Fruit fly (Drosophila melanogaster) whole organism, prepupa: ENCODE data around the gene eIF2gamma.

ENCODE experiments used
- CG10631 ChIP-seq: fragments of 200-800 bp; sonication (Bioruptor generic); optimal IDR thresholded peaks from 2 replicates; lab custom pipeline; 2016; ENCODE audit warnings: missing biosample characterization, missing genetic modification characterization
- CG10669 ChIP-seq: fragments of 200-800 bp; sonication (Bioruptor generic); optimal IDR thresholded peaks from 3 replicates; lab custom pipeline; 2018; ENCODE audit warnings: missing biosample characterization, mild to moderate bottlenecking, missing genetic modification characterization, moderate library complexity
- CG11294 ChIP-seq: fragments of 200-800 bp; sonication (Bioruptor generic); IDR thresholded peaks from 2 replicates; pipeline ENCODE4 v1.3.6; 2022; ENCODE audit warnings: missing biosample characterization, missing genetic modification characterization
- CG11902 ChIP-seq: fragments of 200-800 bp; sonication (Bioruptor generic); optimal IDR thresholded peaks from 3 replicates; lab custom pipeline; 2016; ENCODE audit warnings: missing biosample characterization, missing genetic modification characterization
- CG15336 ChIP-seq: fragments of 200-800 bp; sonication (Bioruptor generic); IDR thresholded peaks from 2 replicates; pipeline ENCODE4 v1.3.6; 2022; ENCODE audit warnings: missing biosample characterization, missing genetic modification characterization
- CG1621 ChIP-seq: fragments of 200-800 bp; sonication (Bioruptor generic); optimal IDR thresholded peaks from 3 replicates; lab custom pipeline; 2018; ENCODE audit warnings: missing biosample characterization, mild to moderate bottlenecking, missing genetic modification characterization
- CG16779 ChIP-seq: fragments of 200-800 bp; sonication (Bioruptor generic); optimal IDR thresholded peaks from 3 replicates; lab custom pipeline; 2017; ENCODE audit warnings: missing biosample characterization, mild to moderate bottlenecking, missing genetic modification characterization
- CG31627 ChIP-seq: fragments of 200-800 bp; sonication (Bioruptor generic); optimal IDR thresholded peaks from 3 replicates; lab custom pipeline; 2016; ENCODE audit warnings: missing biosample characterization, missing genetic modification characterization
- CG34406 ChIP-seq: fragments of 200-800 bp; sonication (Bioruptor generic); optimal IDR thresholded peaks from 3 replicates; lab custom pipeline; 2016; ENCODE audit warnings: missing biosample characterization, missing genetic modification characterization
- CG3919 ChIP-seq: fragments of 200-800 bp; sonication (Bioruptor generic); optimal IDR thresholded peaks from 3 replicates; lab custom pipeline; 2016; ENCODE audit warnings: missing biosample characterization, missing genetic modification characterization
- CG4318 ChIP-seq: fragments of 200-800 bp; sonication (Bioruptor generic); optimal IDR thresholded peaks from 3 replicates; lab custom pipeline; 2017; ENCODE audit warnings: missing biosample characterization, mild to moderate bottlenecking, missing genetic modification characterization
- CG6163 ChIP-seq: fragments of 200-800 bp; sonication (Bioruptor generic); IDR thresholded peaks from 3 replicates; pipeline ENCODE4 v1.3.6; 2022; ENCODE audit warnings: missing biosample characterization, missing genetic modification characterization
- CG6276 ChIP-seq: fragments of 200-800 bp; sonication (Bioruptor generic); optimal IDR thresholded peaks from 2 replicates; lab custom pipeline; 2017; ENCODE audit warnings: missing biosample characterization, mild to moderate bottlenecking, missing genetic modification characterization
- CG6792 ChIP-seq: fragments of 200-800 bp; sonication (Bioruptor generic); optimal IDR thresholded peaks from 3 replicates; lab custom pipeline; 2016; ENCODE audit warnings: missing biosample characterization, missing genetic modification characterization
- CG6854 ChIP-seq: fragments of 200-800 bp; sonication (Bioruptor generic); optimal IDR thresholded peaks from 2 replicates; lab custom pipeline; 2017; ENCODE audit warnings: missing biosample characterization, mild to moderate bottlenecking, missing genetic modification characterization
- CG7368 ChIP-seq: fragments of 200-800 bp; sonication (Bioruptor generic); optimal IDR thresholded peaks from 3 replicates; lab custom pipeline; 2016; ENCODE audit warnings: missing biosample characterization, missing genetic modification characterization
- CG8119 ChIP-seq: fragments of 200-800 bp; sonication (Bioruptor generic); IDR thresholded peaks from 3 replicates; pipeline ENCODE4 v1.3.6; 2022; ENCODE audit warnings: missing biosample characterization, missing genetic modification characterization
- CG8319 ChIP-seq: fragments of 200-800 bp; sonication (Bioruptor generic); optimal IDR thresholded peaks from 3 replicates; lab custom pipeline; 2016; ENCODE audit warnings: missing biosample characterization, missing genetic modification characterization
- CG8632 ChIP-seq: fragments of 200-800 bp; sonication (Bioruptor generic); optimal IDR thresholded peaks from 3 replicates; lab custom pipeline; 2016; ENCODE audit warnings: missing biosample characterization, missing genetic modification characterization
- CG9139 ChIP-seq: fragments of 200-800 bp; sonication (Bioruptor generic); optimal IDR thresholded peaks from 3 replicates; lab custom pipeline; 2017; ENCODE audit warnings: missing biosample characterization, mild to moderate bottlenecking, missing genetic modification characterization
- Eip75B ChIP-seq: fragments of 200-800 bp; sonication (Bioruptor generic); optimal IDR thresholded peaks from 3 replicates; lab custom pipeline; 2016; ENCODE audit warnings: missing biosample characterization, missing genetic modification characterization
- Eip78C ChIP-seq: fragments of 200-800 bp; sonication (Bioruptor generic); peaks from one replicate; lab custom pipeline; 2016; ENCODE audit warnings: missing biosample characterization, missing genetic modification characterization
- Ets21C ChIP-seq: fragments of 200-800 bp; sonication (Bioruptor generic); optimal IDR thresholded peaks from 3 replicates; lab custom pipeline; 2016; ENCODE audit warnings: missing biosample characterization, missing genetic modification characterization
- Gug ChIP-seq: fragments of 200-800 bp; sonication (Bioruptor generic); IDR thresholded peaks from 2 replicates; pipeline ENCODE4 v1.3.6; 2022; ENCODE audit warnings: missing biosample characterization, missing genetic modification characterization
- Lpt ChIP-seq: fragments of 200-800 bp; sonication (Bioruptor generic); optimal IDR thresholded peaks from 3 replicates; lab custom pipeline; 2016; ENCODE audit warnings: missing biosample characterization, missing genetic modification characterization
- Met ChIP-seq: fragments of 200-800 bp; sonication (Bioruptor generic); optimal IDR thresholded peaks from 3 replicates; lab custom pipeline; 2016; ENCODE audit warnings: missing biosample characterization, missing genetic modification characterization
- OdsH ChIP-seq: fragments of 200-800 bp; sonication (Bioruptor generic); optimal IDR thresholded peaks from 3 replicates; lab custom pipeline; 2016; ENCODE audit warnings: missing biosample characterization, missing genetic modification characterization
- Smox ChIP-seq: fragments of 200-800 bp; sonication (Bioruptor generic); optimal IDR thresholded peaks from 3 replicates; lab custom pipeline; 2016; ENCODE audit warnings: missing biosample characterization, missing genetic modification characterization
- Sox102F ChIP-seq: fragments of 200-800 bp; sonication (Bioruptor generic); optimal IDR thresholded peaks from 2 replicates; lab custom pipeline; 2016; ENCODE audit warnings: missing biosample characterization, mild to moderate bottlenecking, missing genetic modification characterization
- Sox14 ChIP-seq: fragments of 200-800 bp; sonication (Bioruptor generic); optimal IDR thresholded peaks from 3 replicates; lab custom pipeline; 2016; ENCODE audit warnings: missing biosample characterization, missing genetic modification characterization
- Sox15 ChIP-seq: fragments of 200-800 bp; sonication (Bioruptor generic); optimal IDR thresholded peaks from 3 replicates; lab custom pipeline; 2016; ENCODE audit warnings: missing biosample characterization, missing genetic modification characterization
- achi ChIP-seq: fragments of 200-800 bp; sonication (Bioruptor generic); optimal IDR thresholded peaks from 3 replicates; lab custom pipeline; 2016; ENCODE audit warnings: missing biosample characterization, missing genetic modification characterization
- acj6 ChIP-seq: fragments of 200-800 bp; sonication (Bioruptor generic); optimal IDR thresholded peaks from 3 replicates; lab custom pipeline; 2016; ENCODE audit warnings: missing biosample characterization, missing genetic modification characterization
- dsx ChIP-seq: fragments of 200-800 bp; optimal IDR thresholded peaks from 3 replicates; lab custom pipeline; 2019; ENCODE audit warnings: missing biosample characterization, mild to moderate bottlenecking, missing genetic modification characterization, moderate library complexity; ENCODE audit not compliant: poor library complexity, severe bottlenecking
- esn ChIP-seq: fragments of 200-800 bp; sonication (Bioruptor generic); optimal IDR thresholded peaks from 2 replicates; lab custom pipeline; 2016; ENCODE audit warnings: missing biosample characterization, mild to moderate bottlenecking, missing genetic modification characterization, moderate library complexity
- fd85E ChIP-seq: fragments of 200-800 bp; sonication (Bioruptor generic); optimal IDR thresholded peaks from 3 replicates; lab custom pipeline; 2016; ENCODE audit warnings: missing biosample characterization, missing genetic modification characterization
- fkh ChIP-seq: fragments of 200-800 bp; sonication (Bioruptor generic); optimal IDR thresholded peaks from 3 replicates; lab custom pipeline; 2017; ENCODE audit warnings: missing biosample characterization, mild to moderate bottlenecking, missing genetic modification characterization, moderate library complexity
- lz ChIP-seq: fragments of 200-800 bp; sonication (Bioruptor generic); optimal IDR thresholded peaks from 3 replicates; lab custom pipeline; 2016; ENCODE audit warnings: missing biosample characterization, missing genetic modification characterization
- net ChIP-seq: fragments of 200-800 bp; sonication (Bioruptor generic); optimal IDR thresholded peaks from 3 replicates; lab custom pipeline; 2016; ENCODE audit warnings: missing biosample characterization, missing genetic modification characterization
- pdm3 ChIP-seq: fragments of 200-800 bp; sonication (Bioruptor generic); optimal IDR thresholded peaks from 3 replicates; lab custom pipeline; 2016; ENCODE audit warnings: missing biosample characterization, missing genetic modification characterization
- spab ChIP-seq: fragments of 200-800 bp; sonication (Bioruptor generic); optimal IDR thresholded peaks from 2 replicates; lab custom pipeline; 2017; ENCODE audit warnings: missing biosample characterization, mild to moderate bottlenecking, missing genetic modification characterization, missing genetic modification reagents
- ss ChIP-seq, 2 experiments: fragments of 200-800 bp; sonication (Bioruptor generic); optimal IDR thresholded peaks; 2 replicates in 1 of 2; 3 replicates in 1 of 2; lab custom pipeline; 2017 to 2018; ENCODE audit warnings: mild to moderate bottlenecking in 2 of 2, missing biosample characterization in 2 of 2, missing genetic modification characterization in 2 of 2, moderate library complexity in 1 of 2

The eIF2gamma gene

DNA sequence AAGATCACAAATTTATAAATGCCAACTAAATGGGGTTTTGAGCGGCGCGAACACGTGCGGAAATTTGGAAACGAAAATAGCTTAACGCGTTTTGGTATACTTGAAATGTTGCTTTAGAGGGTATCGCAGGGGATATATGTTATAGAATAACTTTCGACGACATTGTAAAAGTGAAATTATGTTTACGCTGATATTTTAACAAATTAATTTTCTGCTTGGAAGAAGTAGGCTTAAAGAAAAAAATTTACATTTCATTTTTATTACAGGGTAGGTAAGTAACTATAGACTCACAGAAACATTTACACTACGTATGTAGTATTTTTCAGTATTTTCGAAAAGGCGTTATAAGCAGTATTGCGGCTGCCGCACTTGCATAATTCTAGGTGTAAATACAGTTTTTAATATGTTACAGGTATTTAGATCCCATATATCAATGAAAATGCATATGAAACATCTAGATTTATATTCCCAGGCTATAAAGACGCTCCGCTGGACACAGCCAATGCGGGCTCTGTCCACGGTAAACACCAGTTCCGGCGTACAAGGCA lies 33.9 kb downstream of the eIF2gamma start, which contains the start of the genes Art3 and mRpS10 (continued):
- TF ChIP-seq CG16779 (tag; lab: Kevin White, UChicago) = peak; percentile 99
- peak; percentile 100 for TF ChIP-seq CG6792 (GFP tag; lab: Kevin White, UChicago)
- TF ChIP-seq Gug (GFP tag; lab: Robert Waterston, UW) = peak; percentile 100
- TF ChIP-seq CG1621 (tag; lab: Kevin White, UChicago) = peak; percentile 99
- TF ChIP-seq ss (GFP tag; optimal IDR thresholded peaks at IDR 0.05; lab: Kevin White, UChicago) = peak; percentile 99 to 100
- peak; percentile 100 for TF ChIP-seq Lpt (GFP tag; lab: Kevin White, UChicago)
- TF ChIP-seq lz (GFP tag; lab: Kevin White, UChicago) = peak; percentile 100
- peak; percentile 100 for TF ChIP-seq Eip78C
- peak; percentile 100 for TF ChIP-seq CG3919 (GFP tag; lab: Kevin White, UChicago)
- TF ChIP-seq CG9139 (GFP tag; lab: Kevin White, UChicago) = peak; percentile 99
- peak; percentile 100 for TF ChIP-seq CG10669
- TF ChIP-seq CG8119 (GFP tag; lab: Robert Waterston, UW) = peak; percentile 100
- peak; percentile 100 for TF ChIP-seq CG34406 (GFP tag; lab: Kevin White, UChicago)
- peak; percentile 100 for TF ChIP-seq CG4318 (GFP tag; lab: Kevin White, UChicago)
- peak; percentile 100 for TF ChIP-seq net (GFP tag; lab: Kevin White, UChicago)
- peak; percentile 99 for TF ChIP-seq Sox102F
- TF ChIP-seq pdm3 = peak; percentile 100
- TF ChIP-seq acj6 (GFP tag; lab: Kevin White, UChicago) = peak; percentile 100
- TF ChIP-seq CG8319 (GFP tag; lab: Kevin White, UChicago) = peak; percentile 100
- TF ChIP-seq CG10631 (GFP tag; lab: Kevin White, UChicago) = peak; percentile 100
- peak; percentile 100 for TF ChIP-seq Smox (GFP tag; lab: Kevin White, UChicago)
- TF ChIP-seq CG11902 = peak; percentile 100
- TF ChIP-seq Ets21C (GFP tag; lab: Kevin White, UChicago) = peak; percentile 100

- TF ChIP-seq CG1621 (tag; lab: Kevin White, UChicago) (no peak), fd85E (GFP tag; lab: Kevin White, UChicago) (no peak), achi (GFP tag; lab: Kevin White, UChicago) (no peak), CG31627 (GFP tag; lab: Kevin White, UChicago) (peak; percentile 2), CG16779 (tag; lab: Kevin White, UChicago) (no peak), esn (GFP tag; lab: Kevin White, UChicago) (peak; percentile 3), CG11902 (no peak), CG11294 (GFP tag; lab: Robert Waterston, UW) (no peak), Met (GFP tag; lab: Kevin White, UChicago) (no peak), fkh (GFP tag; lab: Kevin White, UChicago) (peak; percentile 19), dsx (GFP tag; lab: Kevin White, UChicago) (peak; percentile 73)
Observed at dm6 chr3R:15225279-15225730, 38.0 kb downstream of the eIF2gamma start, which contains the start of the genes CG31344 and Caf1-55. CG31344 (minus strand) TSS chr3R:15225329. Caf1-55 (plus strand) TSS chr3R:15225576.

dm6 chr3R:15222973-15223372 lies 40.3 kb downstream of the eIF2gamma start, which contains the start of gene Polr2G:
Polr2G (minus strand) TSS chr3R:15223180.
- no peak for TF ChIP-seq Sox15
- no peak for TF ChIP-seq CG4318 (GFP tag; lab: Kevin White, UChicago)
- no peak for TF ChIP-seq CG31627 (GFP tag; lab: Kevin White, UChicago)
- TF ChIP-seq CG1621 (tag; lab: Kevin White, UChicago) = peak; percentile 4
- TF ChIP-seq fkh (GFP tag; lab: Kevin White, UChicago) = peak; percentile 75

DNA sequence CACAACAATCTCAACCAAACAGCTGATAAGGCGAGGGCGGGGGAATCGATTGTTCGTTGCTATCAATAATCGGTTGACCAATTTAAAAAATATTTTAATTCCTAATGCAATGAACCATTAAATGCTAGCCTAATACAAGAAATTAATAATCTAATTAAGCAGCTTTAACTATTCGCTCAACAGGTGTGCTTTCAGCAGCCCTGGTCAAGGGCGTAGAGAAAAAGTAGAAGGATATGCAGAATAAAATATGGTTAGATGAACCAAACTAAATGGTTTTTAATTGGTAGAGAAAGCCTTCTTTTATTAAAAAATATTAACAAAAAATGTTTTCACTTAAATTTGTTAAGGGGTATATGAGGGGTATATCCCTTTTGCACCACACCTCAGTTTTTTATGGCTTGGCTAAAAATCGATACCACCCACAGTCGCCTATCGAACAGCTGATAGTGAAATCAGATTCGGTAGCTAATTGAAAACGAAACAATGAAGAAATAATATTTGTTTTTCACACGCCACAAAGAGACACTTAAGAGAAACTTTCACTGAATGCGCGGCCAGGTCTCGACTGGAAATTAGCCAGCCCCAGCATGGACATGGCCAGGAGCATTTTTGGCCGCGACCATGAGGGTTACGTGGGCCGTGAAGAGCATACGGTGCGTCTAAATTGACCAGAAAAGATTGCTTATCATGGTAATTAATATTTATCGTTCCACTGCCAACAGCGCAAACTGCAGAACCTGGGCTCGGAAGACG lies 44.3 kb downstream of the eIF2gamma start, which contains the start of the genes SIDL and CG12241:
TSS of gene SIDL (minus strand) at position 51 of the 753 bp plus-strand sequence.
TSS of gene CG12241 (plus strand) at position 433 of the 753 bp plus-strand sequence.
- TF ChIP-seq OdsH (GFP tag; lab: Kevin White, UChicago) (no peak), spab (no peak), CG10669 (no peak), Met (GFP tag; lab: Kevin White, UChicago) (no peak), CG8632 (GFP tag; lab: Kevin White, UChicago) (no peak), CG6276 (GFP tag; lab: Kevin White, UChicago) (no peak), achi (GFP tag; lab: Kevin White, UChicago) (no peak), CG15336 (GFP tag; lab: Robert Waterston, UW) (peak; percentile 41; the same call in 1 of the 2 replicates), ss (GFP tag; optimal IDR thresholded peaks at IDR 0.05; lab: Kevin White, UChicago) (no peak), fkh (GFP tag; lab: Kevin White, UChicago) (no peak), CG7368 (GFP tag; lab: Kevin White, UChicago) (peak; percentile 86), esn (GFP tag; lab: Kevin White, UChicago) (peak; percentile 88), net (GFP tag; lab: Kevin White, UChicago) (no peak), CG6854 (GFP tag; lab: Kevin White, UChicago) (peak; percentile 61), Sox14 (GFP tag; lab: Kevin White, UChicago) (peak; percentile 78), Eip75B (GFP tag; lab: Kevin White, UChicago) (no peak), CG6163 (GFP tag; lab: Robert Waterston, UW) (peak; percentile 99), CG3919 (GFP tag; lab: Kevin White, UChicago) (peak; percentile 96)
